Worm (Caenorhabditis elegans) whole organism, L4 larva: ENCODE results near the gene srh-282.

Experiments
- F44E2.7 ChIP-seq: fragments of 200-800 bp; sonication (Bioruptor generic); IDR thresholded peaks from 2 replicates; pipeline ENCODE4 v2.1.2; 2022; ENCODE audit warnings: missing genetic modification characterization, missing compliant biosample characterization
- T20F7.1 ChIP-seq: fragments of 200-800 bp; sonication (Bioruptor generic); optimal IDR thresholded peaks from 2 replicates; lab custom pipeline; 2018; ENCODE audit warnings: mild to moderate bottlenecking, missing genetic modification characterization, missing compliant biosample characterization
- Y105C5A.15 ChIP-seq: fragments of 200-800 bp; sonication (Bioruptor generic); IDR thresholded peaks from 2 replicates; pipeline ENCODE4 v1.3.6; 2022; ENCODE audit warnings: missing genetic modification characterization, missing compliant biosample characterization
- Y5F2A.4 ChIP-seq: fragments of 200-800 bp; sonication (Bioruptor generic); optimal IDR thresholded peaks from 2 replicates; lab custom pipeline; 2018; ENCODE audit warnings: mild to moderate bottlenecking, missing genetic modification characterization, missing compliant biosample characterization
- ZK546.5 ChIP-seq, 2 experiments: sonication (generic microtip); optimal IDR thresholded peaks; 2 replicates each; lab custom pipeline; 2017; ENCODE audit warnings: missing biosample characterization in 2 of 2, missing genetic modification characterization in 2 of 2
- arid-1 ChIP-seq: fragments of 200-800 bp; sonication (Bioruptor generic); conservative IDR thresholded peaks from 2 replicates; pipeline ENCODE4 v1.3.6; 2022; ENCODE audit warnings: missing genetic modification reagents, missing genetic modification characterization, missing compliant biosample characterization
- ceh-20 ChIP-seq: fragments of 200-800 bp; sonication (Bioruptor generic); IDR thresholded peaks from 2 replicates; pipeline ENCODE4 v1.3.6; 2022; ENCODE audit warnings: missing genetic modification reagents, missing genetic modification characterization, missing compliant biosample characterization
- ceh-28 ChIP-seq: fragments of 150-350 bp; optimal IDR thresholded peaks from 2 replicates; lab custom pipeline; 2014; ENCODE audit warnings: missing biosample characterization, missing genetic modification reagents, missing genetic modification characterization
- ceh-32 ChIP-seq: sonication (generic microtip); optimal IDR thresholded peaks from 2 replicates; lab custom pipeline; 2016; ENCODE audit warnings: mild to moderate bottlenecking, missing genetic modification characterization, missing compliant biosample characterization; ENCODE audit not compliant: poor library complexity
- ceh-62 ChIP-seq: sonication (generic microtip); optimal IDR thresholded peaks from 2 replicates; lab custom pipeline; 2017; ENCODE audit warnings: missing biosample characterization, missing genetic modification characterization
- daf-16 ChIP-seq, 3 experiments: sonication (generic microtip); optimal IDR thresholded peaks; 2 replicates each; lab custom pipeline; 2016 to 2017; ENCODE audit warnings: missing genetic modification characterization in 3 of 3, missing genetic modification reagents in 3 of 3, mild to moderate bottlenecking in 2 of 3, missing compliant biosample characterization in 2 of 3, missing biosample characterization in 1 of 3, moderate library complexity in 1 of 3
- daf-19 ChIP-seq: fragments of 200-800 bp; sonication (Bioruptor generic); conservative IDR thresholded peaks from 2 replicates; pipeline ENCODE4 v1.3.6; 2022; ENCODE audit warnings: missing genetic modification characterization, missing compliant biosample characterization
- dmd-8 ChIP-seq: fragments of 200-800 bp; sonication (Bioruptor generic); IDR thresholded peaks from 2 replicates; pipeline ENCODE4 v1.3.6; 2022; ENCODE audit warnings: missing genetic modification characterization, missing compliant biosample characterization
- dpl-1 ChIP-seq: fragments of 150-350 bp; optimal IDR thresholded peaks from 2 replicates; lab custom pipeline; 2014; ENCODE audit warnings: missing biosample characterization, missing genetic modification reagents, missing genetic modification characterization
- hif-1 ChIP-seq, 2 experiments: sonication (generic microtip); optimal IDR thresholded peaks; 2 replicates each; lab custom pipeline; 2016 to 2017; ENCODE audit warnings: missing compliant biosample characterization in 2 of 2, missing genetic modification characterization in 2 of 2, missing genetic modification reagents in 2 of 2, missing genotype in 2 of 2, mild to moderate bottlenecking in 1 of 2
- hlh-11 ChIP-seq: fragments of 200-800 bp; sonication (Bioruptor generic); optimal IDR thresholded peaks from 2 replicates; lab custom pipeline; 2018; ENCODE audit warnings: mild to moderate bottlenecking, missing genetic modification characterization, missing compliant biosample characterization
- hlh-30 ChIP-seq: sonication (generic microtip); optimal IDR thresholded peaks from 2 replicates; lab custom pipeline; 2017; ENCODE audit warnings: antibody characterized with exemption, mild to moderate bottlenecking, missing genetic modification characterization, missing compliant biosample characterization; ENCODE audit not compliant: insufficient read depth
- lin-29 ChIP-seq: fragments of 200-800 bp; sonication (Bioruptor generic); IDR thresholded peaks from 2 replicates; pipeline ENCODE4 v1.3.6; 2022; ENCODE audit warnings: missing genetic modification reagents, missing genetic modification characterization, missing compliant biosample characterization
- lir-3 ChIP-seq: sonication (generic microtip); optimal IDR thresholded peaks from 2 replicates; lab custom pipeline; 2016; ENCODE audit warnings: mild to moderate bottlenecking, missing genetic modification characterization, missing compliant biosample characterization
- lsy-2 ChIP-seq, 2 experiments: fragments of 150-350 bp in 1 of 2; sonication (generic microtip) in 1 of 2; optimal IDR thresholded peaks; 2 replicates each; lab custom pipeline; 2014 to 2017; ENCODE audit warnings: missing biosample characterization in 2 of 2, missing genetic modification characterization in 2 of 2
- mdl-1 ChIP-seq, 2 experiments: fragments of 150-350 bp in 1 of 2; sonication (generic microtip) in 1 of 2; optimal IDR thresholded peaks; 2 replicates each; lab custom pipeline; 2014 to 2017; ENCODE audit warnings: missing biosample characterization in 2 of 2, missing genetic modification characterization in 2 of 2
- mdt-29 ChIP-seq: fragments of 200-800 bp; sonication (Bioruptor generic); IDR thresholded peaks from 2 replicates; pipeline ENCODE4 v1.3.6; 2022; ENCODE audit warnings: missing genetic modification reagents, missing genetic modification characterization, missing compliant biosample characterization
- mxl-3 ChIP-seq: fragments of 200-800 bp; sonication (Bioruptor generic); optimal IDR thresholded peaks from 2 replicates; lab custom pipeline; 2018; ENCODE audit warnings: mild to moderate bottlenecking, missing genetic modification characterization, missing compliant biosample characterization
- nhr-10 ChIP-seq: fragments of 150-350 bp; optimal IDR thresholded peaks from 2 replicates; lab custom pipeline; 2014; ENCODE audit warnings: missing biosample characterization, missing genetic modification characterization
- nhr-111 ChIP-seq: fragments of 200-800 bp; sonication (Bioruptor generic); optimal IDR thresholded peaks from 2 replicates; lab custom pipeline; 2018; ENCODE audit warnings: mild to moderate bottlenecking, missing genetic modification characterization, missing compliant biosample characterization
- nhr-25 ChIP-seq: sonication (generic microtip); optimal IDR thresholded peaks from 2 replicates; lab custom pipeline; 2017; ENCODE audit warnings: missing genetic modification characterization, mild to moderate bottlenecking, missing compliant biosample characterization, antibody characterized with exemption, moderate library complexity, borderline replicate concordance; ENCODE audit not compliant: insufficient read depth
- nhr-28 ChIP-seq: fragments of 150-350 bp; optimal IDR thresholded peaks from 2 replicates; lab custom pipeline; 2014; ENCODE audit warnings: missing biosample characterization, missing genetic modification characterization
- php-3 ChIP-seq: fragments of 200-800 bp; sonication (Bioruptor generic); IDR thresholded peaks from 2 replicates; pipeline ENCODE4 v1.3.6; 2022; ENCODE audit warnings: missing genetic modification reagents, missing genetic modification characterization, missing compliant biosample characterization
- pqm-1 ChIP-seq: sonication (generic microtip); optimal IDR thresholded peaks from 2 replicates; lab custom pipeline; 2017; ENCODE audit warnings: missing biosample characterization, missing genetic modification characterization
- skn-1 ChIP-seq: fragments of 150-350 bp; optimal IDR thresholded peaks from 2 replicates; lab custom pipeline; 2014; ENCODE audit warnings: missing biosample characterization, missing genetic modification characterization
- spr-3 ChIP-seq: fragments of 200-800 bp; sonication (Bioruptor generic); optimal IDR thresholded peaks from 2 replicates; lab custom pipeline; 2018; ENCODE audit warnings: mild to moderate bottlenecking, missing genetic modification characterization, missing compliant biosample characterization
- unc-62 ChIP-seq, 3 experiments: fragments of 150-350 bp in 1 of 3; sonication (generic microtip); optimal IDR thresholded peaks in 2 of 3; peaks in 1 of 3; 1 replicate in 1 of 3; 2 replicates in 2 of 3; lab custom pipeline; 2014 to 2017; ENCODE audit warnings: missing biosample characterization in 3 of 3, missing genetic modification characterization in 3 of 3, missing genetic modification reagents in 3 of 3, missing genotype in 1 of 3
- vab-7 ChIP-seq: fragments of 200-800 bp; sonication (Bioruptor generic); IDR thresholded peaks from 2 replicates; pipeline ENCODE4 v1.3.6; 2022; ENCODE audit warnings: missing genetic modification reagents, missing genetic modification characterization, missing compliant biosample characterization
- zag-1 ChIP-seq: fragments of 150-350 bp; optimal IDR thresholded peaks from 2 replicates; lab custom pipeline; 2014; ENCODE audit warnings: missing biosample characterization, missing genetic modification characterization
- zfp-3 ChIP-seq: fragments of 200-800 bp; sonication (Bioruptor generic); conservative IDR thresholded peaks from 2 replicates; pipeline ENCODE4 v1.3.6; 2022; ENCODE audit warnings: missing genetic modification reagents, missing genetic modification characterization, missing compliant biosample characterization

The srh-282 gene

ce11 chrIV:302743-303142, 29.5 kb upstream of the srh-282 start:
- TF ChIP-seq mdl-1 (tag; optimal IDR thresholded peaks at IDR 0.05; lab: Kevin White, UChicago) (peak; percentile 17 to 67), Y105C5A.15 (no peak), nhr-10 (tag; lab: Kevin White, UChicago) (no peak), zag-1 (tag; lab: Kevin White, UChicago) (no peak), ceh-20 (GFP tag; lab: Robert Waterston, UW) (no peak), hlh-11 (tag; lab: Kevin White, UChicago) (peak; percentile 28), nhr-25 (tag; lab: Kevin White, UChicago) (no peak), mxl-3 (peak; percentile 33), skn-1 (no peak), unc-62 (GFP tag; optimal IDR thresholded peaks at IDR 0.05 in 1 of 2; lab: Kevin White, UChicago) (peak in 1 of 2 experiments; percentile 85), unc-62 (tag; optimal IDR thresholded peaks at IDR 0.05; lab: Kevin White, UChicago) (no peak), Y5F2A.4 (GFP tag; lab: Kevin White, UChicago) (no peak), dmd-8 (GFP tag; lab: Robert Waterston, UW) (no peak), F44E2.7 (GFP tag; lab: Robert Waterston, UW) (no peak), ceh-32 (tag; lab: Kevin White, UChicago) (no peak), hif-1 (tag; optimal IDR thresholded peaks at IDR 0.05; lab: Kevin White, UChicago) (no peak), hlh-30 (peak; percentile 70), dpl-1 (no peak), lsy-2 (tag; optimal IDR thresholded peaks at IDR 0.05; lab: Kevin White, UChicago) (peak in 1 of 2 experiments; percentile 8), lin-29 (GFP tag; lab: Robert Waterston, UW) (no peak), nhr-28 (peak; percentile 40), ceh-62 (tag; lab: Kevin White, UChicago) (no peak), vab-7 (GFP tag; lab: Robert Waterston, UW) (no peak), daf-19 (GFP tag; lab: Robert Waterston, UW) (no peak), ZK546.5 (tag; optimal IDR thresholded peaks at IDR 0.05; lab: Kevin White, UChicago) (no peak), daf-16 (GFP tag; optimal IDR thresholded peaks at IDR 0.05; lab: Kevin White, UChicago) (no peak), daf-16 (tag; optimal IDR thresholded peaks at IDR 0.05; lab: Kevin White, UChicago) (no peak)

- TF ChIP-seq php-3 (GFP tag; lab: Robert Waterston, UW) = no peak
- peak; percentile 67 for TF ChIP-seq nhr-28
- TF ChIP-seq unc-62 (GFP tag; optimal IDR thresholded peaks at IDR 0.05 in 1 of 2; lab: Kevin White, UChicago) = peak in 1 of 2 experiments; percentile 72
- TF ChIP-seq unc-62 (tag; optimal IDR thresholded peaks at IDR 0.05; lab: Kevin White, UChicago) = no peak
- TF ChIP-seq hlh-30 = peak; percentile 36
- peak; percentile 55 for TF ChIP-seq mxl-3
- TF ChIP-seq T20F7.1 (GFP tag; lab: Kevin White, UChicago) = no peak
- peak; percentile 45 for TF ChIP-seq hlh-11 (tag; lab: Kevin White, UChicago)
These were observed 27.1 kb upstream of the srh-282 start for ce11 chrIV:300307-300706.

ce11 chrIV:299190-299589, 26.0 kb upstream of the srh-282 start:
- TF ChIP-seq unc-62 (GFP tag; optimal IDR thresholded peaks at IDR 0.05 in 1 of 2; lab: Kevin White, UChicago) (no peak), unc-62 (tag; optimal IDR thresholded peaks at IDR 0.05; lab: Kevin White, UChicago) (no peak), spr-3 (GFP tag; lab: Kevin White, UChicago) (no peak), lsy-2 (tag; optimal IDR thresholded peaks at IDR 0.05; lab: Kevin White, UChicago) (no peak), ceh-28 (no peak), nhr-111 (no peak), mdt-29 (GFP tag; lab: Robert Waterston, UW) (no peak), zfp-3 (GFP tag; lab: Robert Waterston, UW) (no peak), Y5F2A.4 (GFP tag; lab: Kevin White, UChicago) (no peak), arid-1 (no peak)

- TF ChIP-seq mxl-3 = no peak
- TF ChIP-seq pqm-1 (tag; lab: Kevin White, UChicago) = no peak
- TF ChIP-seq lir-3 (tag; lab: Kevin White, UChicago) = no peak
These were observed 25.0 kb upstream of the srh-282 start, which contains the start of gene pnp-1 for ce11 chrIV:298204-298603. pnp-1 (minus strand) TSS chrIV:298304.
